Fruit fly (Drosophila melanogaster): Measurements from ENCODE around the gene ScpX.

ScpX gene

DNA sequence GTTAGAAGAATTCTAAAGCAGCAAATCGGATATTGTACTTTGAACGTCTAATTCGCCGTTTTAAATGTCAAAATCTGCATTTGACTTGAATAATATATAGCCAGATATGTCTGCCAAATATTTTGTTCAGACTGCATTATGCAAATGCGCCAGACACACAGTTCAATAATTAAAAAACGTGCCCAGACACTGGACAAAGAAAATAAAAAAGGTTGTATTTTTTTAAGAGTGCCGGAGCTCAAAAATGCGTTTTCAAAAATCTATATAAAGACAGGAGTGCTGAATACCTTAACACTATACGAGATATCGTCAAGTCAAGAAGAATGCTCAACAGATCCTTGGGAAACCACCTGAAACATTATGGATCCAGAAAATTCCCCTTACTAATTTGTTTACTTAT, 18.7 kb upstream of the ScpX start, which contains the start of the genes CG17325 and CG42305:
CG17325 (plus strand) TSS at position 301 of the 400 bp plus-strand sequence.
CG42305 (plus strand) TSS at position 301 of the 400 bp plus-strand sequence.
- TF ChIP-seq CG7101 (tag; optimal IDR thresholded peaks at IDR 0.05) (no peak), Hr96 (GFP tag; optimal IDR thresholded peaks at IDR 0.05) (no peak), CG33017 (tag; optimal IDR thresholded peaks at IDR 0.05) (no peak), CG5204 (GFP tag; optimal IDR thresholded peaks at IDR 0.05) (no peak), CG1620 (GFP tag; optimal IDR thresholded peaks at IDR 0.05) (no peak), cnc (optimal IDR thresholded peaks at IDR 0.05) (no peak), CG7045 (GFP tag; optimal IDR thresholded peaks at IDR 0.05) (no peak), toe (GFP tag; optimal IDR thresholded peaks at IDR 0.05) (no peak), pad (GFP tag; optimal IDR thresholded peaks at IDR 0.05) (no peak), CG12768 (GFP tag; optimal IDR thresholded peaks at IDR 0.05) (no peak), Mnt (GFP tag; optimal IDR thresholded peaks at IDR 0.05) (no peak), bab1 (GFP tag; optimal IDR thresholded peaks at IDR 0.05) (no peak)

DNA sequence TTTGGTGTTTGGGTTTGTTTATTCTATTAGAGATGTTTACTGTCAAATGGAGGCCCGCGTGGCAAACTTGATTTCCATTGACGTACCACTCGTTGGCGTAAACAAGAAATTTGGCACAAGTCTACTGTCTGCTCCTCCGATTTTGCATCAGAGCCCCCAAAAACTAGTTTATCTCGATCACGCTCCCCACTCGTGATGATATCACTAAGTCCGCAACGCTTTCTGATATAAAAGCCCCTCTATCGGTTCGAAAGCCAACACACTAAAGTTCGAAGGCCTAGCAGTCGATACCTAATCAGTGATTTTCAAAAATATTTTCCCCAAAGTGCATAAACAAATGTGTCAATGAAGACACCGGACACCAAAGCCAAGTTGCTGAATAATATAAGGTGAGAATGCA, 18.3 kb upstream of the ScpX start:
- no peak for TF ChIP-seq CG12768 (GFP tag; optimal IDR thresholded peaks at IDR 0.05)
- TF ChIP-seq kay (GFP tag; ENCODE audit: borderline replicate concordance), result no peak
- TF ChIP-seq bab1 (GFP tag; optimal IDR thresholded peaks at IDR 0.05), result no peak
- TF ChIP-seq cnc (optimal IDR thresholded peaks at IDR 0.05), result no peak
- TF ChIP-seq Clk (GFP tag; optimal IDR thresholded peaks at IDR 0.05), result no peak

DNA sequence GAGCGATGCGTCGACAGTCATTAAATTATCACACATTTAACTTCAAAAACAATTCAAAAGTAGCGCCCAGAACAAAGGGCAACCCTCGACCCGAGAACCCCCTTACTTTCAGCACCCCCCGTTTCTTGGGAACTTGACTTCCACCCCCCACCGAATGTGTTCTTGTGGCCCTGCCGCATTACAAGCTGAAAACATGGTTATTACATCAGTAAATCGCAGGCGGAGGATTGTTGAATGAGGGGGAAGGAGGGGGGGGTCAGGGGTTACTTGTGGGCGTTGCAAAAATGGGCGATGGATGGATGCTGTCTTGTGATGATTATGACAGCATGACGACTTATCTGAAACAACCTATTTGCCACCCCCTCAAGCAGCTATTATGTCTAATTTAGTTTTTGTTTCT, 15.8 kb upstream of the ScpX start:
- no peak for TF ChIP-seq cic (GFP tag; optimal IDR thresholded peaks at IDR 0.05)
- TF ChIP-seq toe (GFP tag; optimal IDR thresholded peaks at IDR 0.05), result no peak
- no peak for TF ChIP-seq Crg-1 (GFP tag; optimal IDR thresholded peaks at IDR 0.05)
- TF ChIP-seq Mnt (GFP tag; optimal IDR thresholded peaks at IDR 0.05), result no peak
- no peak for TF ChIP-seq tj (GFP tag; optimal IDR thresholded peaks at IDR 0.05)
- TF ChIP-seq CG33017 (tag; optimal IDR thresholded peaks at IDR 0.05), result no peak
- TF ChIP-seq ovo (GFP tag; optimal IDR thresholded peaks at IDR 0.05), result no peak
- TF ChIP-seq pad (GFP tag; optimal IDR thresholded peaks at IDR 0.05), result no peak
- no peak for TF ChIP-seq CG14711 (tag; optimal IDR thresholded peaks at IDR 0.05)
- no peak for TF ChIP-seq Clk (GFP tag; optimal IDR thresholded peaks at IDR 0.05)
- no peak for TF ChIP-seq CG11617 (GFP tag; optimal IDR thresholded peaks at IDR 0.05)
- no peak for TF ChIP-seq CG1620 (GFP tag; optimal IDR thresholded peaks at IDR 0.05)
- no peak for TF ChIP-seq cnc (optimal IDR thresholded peaks at IDR 0.05)
- TF ChIP-seq Hr96 (GFP tag; optimal IDR thresholded peaks at IDR 0.05), result no peak
- TF ChIP-seq CG7101 (tag; optimal IDR thresholded peaks at IDR 0.05), result no peak
- no peak for TF ChIP-seq CG12768 (GFP tag; optimal IDR thresholded peaks at IDR 0.05)

DNA sequence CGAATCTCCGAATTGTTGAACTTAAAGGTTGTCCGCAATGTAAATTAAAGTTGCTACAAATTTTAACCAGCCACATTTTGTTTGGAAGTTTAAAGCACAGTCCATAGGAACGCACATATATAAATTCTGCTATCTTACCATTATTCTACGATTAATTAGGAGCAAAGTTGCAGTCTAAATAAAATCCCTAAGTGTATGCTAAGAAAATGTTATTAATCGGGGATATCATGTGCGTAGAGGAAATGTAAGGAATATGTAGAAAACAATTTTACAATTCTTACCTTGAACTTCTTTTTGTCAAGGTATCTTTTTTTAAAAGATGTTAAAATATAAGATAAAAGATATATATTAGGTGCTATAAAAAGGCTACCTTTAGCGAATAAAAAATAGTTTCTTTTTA, 12.6 kb upstream of the ScpX start:
- TF ChIP-seq Mnt (GFP tag; optimal IDR thresholded peaks at IDR 0.05), result no peak
- no peak for TF ChIP-seq CG5204 (GFP tag; optimal IDR thresholded peaks at IDR 0.05)
- TF ChIP-seq CG7101 (tag; optimal IDR thresholded peaks at IDR 0.05), result no peak
- no peak for TF ChIP-seq toe (GFP tag; optimal IDR thresholded peaks at IDR 0.05)
- TF ChIP-seq CG1620 (GFP tag; optimal IDR thresholded peaks at IDR 0.05), result no peak
- no peak for TF ChIP-seq Hr96 (GFP tag; optimal IDR thresholded peaks at IDR 0.05)
- no peak for TF ChIP-seq pad (GFP tag; optimal IDR thresholded peaks at IDR 0.05)
- no peak for TF ChIP-seq kay (GFP tag; ENCODE audit: borderline replicate concordance)
- no peak for TF ChIP-seq tj (GFP tag; optimal IDR thresholded peaks at IDR 0.05)
- TF ChIP-seq cic (GFP tag; optimal IDR thresholded peaks at IDR 0.05), result no peak
- TF ChIP-seq CG7045 (GFP tag; optimal IDR thresholded peaks at IDR 0.05), result no peak
- no peak for TF ChIP-seq Crg-1 (GFP tag; optimal IDR thresholded peaks at IDR 0.05)
- no peak for TF ChIP-seq cnc (optimal IDR thresholded peaks at IDR 0.05)
- TF ChIP-seq CG12768 (GFP tag; optimal IDR thresholded peaks at IDR 0.05), result no peak
- TF ChIP-seq Clk (GFP tag; optimal IDR thresholded peaks at IDR 0.05), result no peak
- no peak for TF ChIP-seq CG11617 (GFP tag; optimal IDR thresholded peaks at IDR 0.05)
- no peak for TF ChIP-seq CG33017 (tag; optimal IDR thresholded peaks at IDR 0.05)
- TF ChIP-seq CG14711 (tag; optimal IDR thresholded peaks at IDR 0.05), result no peak
- TF ChIP-seq bab1 (GFP tag; optimal IDR thresholded peaks at IDR 0.05), result no peak

DNA sequence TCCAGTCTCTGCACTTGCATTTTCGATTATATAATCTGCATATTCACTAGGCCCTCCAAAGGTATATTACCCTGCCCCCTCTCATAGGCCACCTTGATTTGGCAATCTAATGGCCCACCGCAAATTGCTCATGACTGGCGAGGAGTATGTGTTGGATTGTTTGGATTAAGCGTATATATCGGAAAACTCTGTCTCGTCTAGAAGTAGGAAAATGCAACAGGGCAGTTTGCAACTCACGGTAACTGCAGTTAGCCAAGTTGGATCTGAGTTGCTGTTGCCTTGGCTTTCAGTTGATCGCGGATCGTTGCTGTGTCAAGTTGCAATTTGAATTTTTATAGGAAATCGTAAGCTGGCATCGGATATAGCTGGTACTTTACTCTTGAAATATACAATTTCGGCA, 12.0 kb upstream of the ScpX start, which contains the start of gene Ugt36F1:
Ugt36F1 (plus strand) TSS at position 301 of the 400 bp plus-strand sequence.
- TF ChIP-seq pad (GFP tag; optimal IDR thresholded peaks at IDR 0.05) (no peak), CG33017 (tag; optimal IDR thresholded peaks at IDR 0.05) (no peak), CG5204 (GFP tag; optimal IDR thresholded peaks at IDR 0.05) (no peak), cic (GFP tag; optimal IDR thresholded peaks at IDR 0.05) (no peak), cnc (optimal IDR thresholded peaks at IDR 0.05) (no peak), kay (GFP tag; ENCODE audit: borderline replicate concordance) (no peak), Clk (GFP tag; optimal IDR thresholded peaks at IDR 0.05) (no peak), toe (GFP tag; optimal IDR thresholded peaks at IDR 0.05) (no peak), CG7101 (tag; optimal IDR thresholded peaks at IDR 0.05) (no peak), bab1 (GFP tag; optimal IDR thresholded peaks at IDR 0.05) (no peak), CG11617 (GFP tag; optimal IDR thresholded peaks at IDR 0.05) (no peak), ovo (GFP tag; optimal IDR thresholded peaks at IDR 0.05) (no peak), Hr96 (GFP tag; optimal IDR thresholded peaks at IDR 0.05) (no peak), CG1620 (GFP tag; optimal IDR thresholded peaks at IDR 0.05) (no peak), CG14711 (tag; optimal IDR thresholded peaks at IDR 0.05) (no peak), tj (GFP tag; optimal IDR thresholded peaks at IDR 0.05) (no peak)

DNA sequence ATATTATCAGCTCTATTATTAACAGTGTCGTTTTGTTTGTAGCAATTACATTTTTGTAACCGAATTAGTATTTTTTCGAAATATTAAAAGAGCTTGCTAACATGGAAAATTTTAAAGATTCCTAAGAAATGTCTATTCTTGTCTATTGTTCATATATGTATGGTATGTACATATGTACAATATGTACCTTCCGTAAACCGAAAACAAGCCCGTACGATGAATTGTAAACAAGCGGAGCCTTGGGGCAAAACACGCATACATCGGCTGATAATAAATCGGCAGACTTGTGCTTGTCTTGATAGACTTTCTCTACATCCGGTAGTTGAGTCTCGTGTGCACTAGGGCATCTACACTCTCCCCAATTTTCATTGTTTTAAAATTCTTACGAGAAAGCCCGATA, 8.2 kb upstream of the ScpX start:
- TF ChIP-seq kay (GFP tag; ENCODE audit: borderline replicate concordance) (no peak), CG1620 (GFP tag; optimal IDR thresholded peaks at IDR 0.05) (no peak), Crg-1 (GFP tag; optimal IDR thresholded peaks at IDR 0.05) (no peak), CG7045 (GFP tag; optimal IDR thresholded peaks at IDR 0.05) (no peak), CG5204 (GFP tag; optimal IDR thresholded peaks at IDR 0.05) (no peak), cnc (optimal IDR thresholded peaks at IDR 0.05) (no peak), bab1 (GFP tag; optimal IDR thresholded peaks at IDR 0.05) (no peak), Clk (GFP tag; optimal IDR thresholded peaks at IDR 0.05) (no peak), CG7101 (tag; optimal IDR thresholded peaks at IDR 0.05) (no peak), cic (GFP tag; optimal IDR thresholded peaks at IDR 0.05) (no peak), CG33017 (tag; optimal IDR thresholded peaks at IDR 0.05) (no peak), Mnt (GFP tag; optimal IDR thresholded peaks at IDR 0.05) (no peak), CG12768 (GFP tag; optimal IDR thresholded peaks at IDR 0.05) (no peak), CG14711 (tag; optimal IDR thresholded peaks at IDR 0.05) (no peak), tj (GFP tag; optimal IDR thresholded peaks at IDR 0.05) (no peak), toe (GFP tag; optimal IDR thresholded peaks at IDR 0.05) (no peak)
